Worm (Caenorhabditis elegans): ENCODE measurements around the gene fbxa-211.

Gene fbxa-211

ce11 chrV:18107969-18108368 is 19.4 kb upstream of the fbxa-211 start, which contains the start of gene Y37H2A.1:
Gene Y37H2A.1, plus strand, starts transcription at chrV:18108269.
- TF ChIP-seq flt-1 (GFP tag; IDR thresholded peaks at IDR 0.05), result no peak
- TF ChIP-seq cog-1 (tag; optimal IDR thresholded peaks at IDR 0.05), result no peak
- TF ChIP-seq tab-1 (GFP tag; IDR thresholded peaks at IDR 0.05), result no peak
- TF ChIP-seq klf-2 (GFP tag; conservative IDR thresholded peaks at IDR 0.05), result no peak
- TF ChIP-seq ztf-23 (GFP tag; IDR thresholded peaks at IDR 0.05), result no peak
- no peak for TF ChIP-seq ztf-29 (GFP tag; IDR thresholded peaks at IDR 0.05)
- no peak for TF ChIP-seq ref-1 (GFP tag; conservative IDR thresholded peaks at IDR 0.05)

ce11 chrV:18109449-18109848 is 17.9 kb upstream of the fbxa-211 start:
- TF ChIP-seq cog-1 (tag; optimal IDR thresholded peaks at IDR 0.05) (no peak), ztf-29 (GFP tag; IDR thresholded peaks at IDR 0.05) (no peak)

- TF ChIP-seq med-1 (GFP tag; optimal IDR thresholded peaks at IDR 0.05; ENCODE audit: insufficient read depth), result no peak
- TF ChIP-seq cog-1 (tag; optimal IDR thresholded peaks at IDR 0.05), result no peak
- TF ChIP-seq klf-2 (GFP tag; conservative IDR thresholded peaks at IDR 0.05), result no peak
- no peak for TF ChIP-seq ztf-23 (GFP tag; IDR thresholded peaks at IDR 0.05)
- TF ChIP-seq flt-1 (GFP tag; IDR thresholded peaks at IDR 0.05), result no peak
Observed at ce11 chrV:18123639-18124038, 3.7 kb upstream of the fbxa-211 start, which contains the start of gene fbxa-107. Gene fbxa-107, plus strand, starts transcription at chrV:18123939.

ce11 chrV:18125075-18125474 is 2.2 kb upstream of the fbxa-211 start, which contains the start of gene fbxa-210:
Gene fbxa-210, plus strand, starts transcription at chrV:18125375.
- TF ChIP-seq ztf-23 (GFP tag; IDR thresholded peaks at IDR 0.05) (no peak), flt-1 (GFP tag; IDR thresholded peaks at IDR 0.05) (no peak), tab-1 (GFP tag; IDR thresholded peaks at IDR 0.05) (no peak), ztf-29 (GFP tag; IDR thresholded peaks at IDR 0.05) (no peak), T22C8.4 (GFP tag; IDR thresholded peaks at IDR 0.05) (no peak), klf-2 (GFP tag; conservative IDR thresholded peaks at IDR 0.05) (no peak), med-1 (GFP tag; optimal IDR thresholded peaks at IDR 0.05; ENCODE audit: insufficient read depth) (no peak), cog-1 (tag; optimal IDR thresholded peaks at IDR 0.05) (no peak), ref-1 (GFP tag; conservative IDR thresholded peaks at IDR 0.05) (no peak)

- TF ChIP-seq klf-2 (GFP tag; conservative IDR thresholded peaks at IDR 0.05), result no peak
- no peak for TF ChIP-seq cog-1 (tag; optimal IDR thresholded peaks at IDR 0.05)
- no peak for TF ChIP-seq ztf-29 (GFP tag; IDR thresholded peaks at IDR 0.05)
- TF ChIP-seq med-1 (GFP tag; optimal IDR thresholded peaks at IDR 0.05; ENCODE audit: insufficient read depth), result no peak
- no peak for TF ChIP-seq T22C8.4 (GFP tag; IDR thresholded peaks at IDR 0.05)
- no peak for TF ChIP-seq flt-1 (GFP tag; IDR thresholded peaks at IDR 0.05)
- TF ChIP-seq tab-1 (GFP tag; IDR thresholded peaks at IDR 0.05), result no peak
- TF ChIP-seq ref-1 (GFP tag; conservative IDR thresholded peaks at IDR 0.05), result no peak
- TF ChIP-seq ztf-23 (GFP tag; IDR thresholded peaks at IDR 0.05), result no peak
Observed at ce11 chrV:18128545-18128944, 1.2 kb downstream of the fbxa-211 start.

- TF ChIP-seq T22C8.4 (GFP tag; IDR thresholded peaks at IDR 0.05), result peak; percentile 82
Observed at ce11 chrV:18129663-18130272, 2.4 kb downstream of the fbxa-211 start.

- TF ChIP-seq cog-1 (tag; optimal IDR thresholded peaks at IDR 0.05) (no peak), klf-2 (GFP tag; conservative IDR thresholded peaks at IDR 0.05) (no peak), ztf-29 (GFP tag; IDR thresholded peaks at IDR 0.05) (no peak), ref-1 (GFP tag; conservative IDR thresholded peaks at IDR 0.05) (no peak), T22C8.4 (GFP tag; IDR thresholded peaks at IDR 0.05) (no peak), tab-1 (GFP tag; IDR thresholded peaks at IDR 0.05) (no peak), flt-1 (GFP tag; IDR thresholded peaks at IDR 0.05) (no peak), ztf-23 (GFP tag; IDR thresholded peaks at IDR 0.05) (no peak), med-1 (GFP tag; optimal IDR thresholded peaks at IDR 0.05; ENCODE audit: insufficient read depth) (no peak)
Observed at ce11 chrV:18131049-18131448, 3.7 kb downstream of the fbxa-211 start, which contains the start of gene Y37H2A.12. Gene Y37H2A.12, minus strand, starts transcription at chrV:18131129.

ce11 chrV:18133177-18133576 is 5.9 kb downstream of the fbxa-211 start, which contains the start of gene Y37H2A.18:
Gene Y37H2A.18, minus strand, starts transcription at chrV:18133277.
- no peak for TF ChIP-seq ref-1 (GFP tag; conservative IDR thresholded peaks at IDR 0.05)
- no peak for TF ChIP-seq flt-1 (GFP tag; IDR thresholded peaks at IDR 0.05)
- TF ChIP-seq ztf-23 (GFP tag; IDR thresholded peaks at IDR 0.05), result no peak
- TF ChIP-seq cog-1 (tag; optimal IDR thresholded peaks at IDR 0.05), result no peak
- no peak for TF ChIP-seq T22C8.4 (GFP tag; IDR thresholded peaks at IDR 0.05)
- no peak for TF ChIP-seq ztf-29 (GFP tag; IDR thresholded peaks at IDR 0.05)
- TF ChIP-seq tab-1 (GFP tag; IDR thresholded peaks at IDR 0.05), result no peak
- no peak for TF ChIP-seq klf-2 (GFP tag; conservative IDR thresholded peaks at IDR 0.05)
- TF ChIP-seq med-1 (GFP tag; optimal IDR thresholded peaks at IDR 0.05; ENCODE audit: insufficient read depth), result no peak

- TF ChIP-seq med-1 (GFP tag; optimal IDR thresholded peaks at IDR 0.05; ENCODE audit: insufficient read depth) (no peak), ztf-23 (GFP tag; IDR thresholded peaks at IDR 0.05) (no peak), ztf-29 (GFP tag; IDR thresholded peaks at IDR 0.05) (no peak), ref-1 (GFP tag; conservative IDR thresholded peaks at IDR 0.05) (no peak), klf-2 (GFP tag; conservative IDR thresholded peaks at IDR 0.05) (no peak), cog-1 (tag; optimal IDR thresholded peaks at IDR 0.05) (no peak), tab-1 (GFP tag; IDR thresholded peaks at IDR 0.05) (no peak), flt-1 (GFP tag; IDR thresholded peaks at IDR 0.05) (no peak), T22C8.4 (GFP tag; IDR thresholded peaks at IDR 0.05) (no peak)
Observed at ce11 chrV:18134378-18134777, 7.1 kb downstream of the fbxa-211 start, which contains the start of gene Y37H2A.7. Gene Y37H2A.7, minus strand, starts transcription at chrV:18134478.

ce11 chrV:18137679-18138078 is 10.4 kb downstream of the fbxa-211 start:
- TF ChIP-seq cog-1 (tag; optimal IDR thresholded peaks at IDR 0.05), result no peak
- no peak for TF ChIP-seq flt-1 (GFP tag; IDR thresholded peaks at IDR 0.05)
- no peak for TF ChIP-seq ztf-29 (GFP tag; IDR thresholded peaks at IDR 0.05)
- TF ChIP-seq med-1 (GFP tag; optimal IDR thresholded peaks at IDR 0.05; ENCODE audit: insufficient read depth), result no peak
- TF ChIP-seq ref-1 (GFP tag; conservative IDR thresholded peaks at IDR 0.05), result no peak
- TF ChIP-seq tab-1 (GFP tag; IDR thresholded peaks at IDR 0.05), result no peak
- TF ChIP-seq ztf-23 (GFP tag; IDR thresholded peaks at IDR 0.05), result no peak
- no peak for TF ChIP-seq T22C8.4 (GFP tag; IDR thresholded peaks at IDR 0.05)
- no peak for TF ChIP-seq klf-2 (GFP tag; conservative IDR thresholded peaks at IDR 0.05)
